Fruit fly (Drosophila melanogaster): ENCODE data around the gene GMF.

Gene GMF

DNA sequence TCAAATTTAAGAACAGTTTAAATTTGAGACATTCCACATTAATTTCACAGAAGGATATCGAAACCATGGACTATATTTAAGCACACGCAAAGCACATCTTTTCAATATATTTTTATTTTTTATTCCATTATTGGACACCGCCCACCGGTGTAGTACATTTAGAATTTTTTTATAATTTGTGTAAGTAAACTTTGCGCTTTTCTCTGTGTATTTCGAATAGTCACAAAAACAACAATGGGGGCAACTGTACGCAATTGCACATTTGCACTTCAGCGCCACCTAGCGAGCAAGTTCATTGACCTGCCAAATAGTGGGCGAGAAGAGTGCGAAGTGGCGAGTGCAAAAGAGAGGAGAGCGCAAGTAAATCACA is 27.0 kb downstream of the GMF start (continued):
- TF ChIP-seq CG7357 (GFP tag; IDR thresholded peaks at IDR 0.05), result peak; percentile 29; the same call in 1 of the 3 replicates
- TF ChIP-seq Dbx (GFP tag; IDR thresholded peaks at IDR 0.05), result peak; percentile 44; the same call in 1 of the 3 replicates
- TF ChIP-seq Mad (GFP tag; optimal IDR thresholded peaks at IDR 0.05), result peak; percentile 13
- TF ChIP-seq CG8478 (optimal IDR thresholded peaks at IDR 0.05), result no peak
- no peak for TF ChIP-seq Usf (GFP tag; optimal IDR thresholded peaks at IDR 0.05)
- peak; percentile 69 for TF ChIP-seq Fer1 (GFP tag; optimal IDR thresholded peaks at IDR 0.05)
- peak; percentile 52 for TF ChIP-seq Blimp-1 (GFP tag; optimal IDR thresholded peaks at IDR 0.05)
- no peak for TF ChIP-seq p53 (GFP tag; optimal IDR thresholded peaks at IDR 0.05)
- TF ChIP-seq CG30431 (GFP tag; optimal IDR thresholded peaks at IDR 0.05), result peak; percentile 28
- TF ChIP-seq ttk (GFP tag; IDR thresholded peaks at IDR 0.05), result 0 out of 2 replicates have a peak, but pooled peaks have one; percentile 43
- TF ChIP-seq D19B (GFP tag; optimal IDR thresholded peaks at IDR 0.05), result peak; percentile 36
- TF ChIP-seq CG2712 (tag; optimal IDR thresholded peaks at IDR 0.05), result peak; percentile 44
- TF ChIP-seq chn (GFP tag; optimal IDR thresholded peaks at IDR 0.05), result no peak
- peak; percentile 20 for TF ChIP-seq ems (GFP tag; optimal IDR thresholded peaks at IDR 0.05)
- no peak for TF ChIP-seq onecut (GFP tag; IDR thresholded peaks at IDR 0.05)
- TF ChIP-seq MBD-R2 (GFP tag; IDR thresholded peaks at IDR 0.05), result no peak
- TF ChIP-seq CG4360 (GFP tag; IDR thresholded peaks at IDR 0.05), result peak; percentile 33; the same call in 1 of the 2 replicates
- TF ChIP-seq CG8924 (tag; optimal IDR thresholded peaks at IDR 0.05), result peak; percentile 51
- 0 out of 2 replicates have a peak, but pooled peaks have one; percentile 27 for TF ChIP-seq CG14441 (GFP tag; IDR thresholded peaks at IDR 0.05)
- TF ChIP-seq dpn (GFP tag; optimal IDR thresholded peaks at IDR 0.05), result peak; percentile 3 to 22
- peak; percentile 11 for TF ChIP-seq ind (GFP tag; optimal IDR thresholded peaks at IDR 0.05)
- TF ChIP-seq CG15514 (GFP tag; optimal IDR thresholded peaks at IDR 0.05), result peak; percentile 45
- peak; percentile 40; the same call in 1 of the 2 replicates for TF ChIP-seq sob (GFP tag; IDR thresholded peaks at IDR 0.05)
- TF ChIP-seq CG7987 (GFP tag; optimal IDR thresholded peaks at IDR 0.05), result no peak
- peak; percentile 47 for TF ChIP-seq slbo (GFP tag; IDR thresholded peaks at IDR 0.05)
- no peak for TF ChIP-seq CG10959 (GFP tag; IDR thresholded peaks at IDR 0.05)
- peak; percentile 77 for TF ChIP-seq sens (GFP tag)
- 0 out of 2 replicates have a peak, but pooled peaks have one; percentile 18 for TF ChIP-seq ranshi (GFP tag; IDR thresholded peaks at IDR 0.05)
- 0 out of 2 replicates have a peak, but pooled peaks have one; percentile 46 for TF ChIP-seq vvl (GFP tag; IDR thresholded peaks at IDR 0.05)
- TF ChIP-seq CG1603 (tag; optimal IDR thresholded peaks at IDR 0.05), result peak; percentile 19
- peak; percentile 17 for TF ChIP-seq CG3838 (GFP tag; optimal IDR thresholded peaks at IDR 0.05)
- TF ChIP-seq ssp (GFP tag; IDR thresholded peaks at IDR 0.05), result peak; percentile 18; the same call in 1 of the 2 replicates
- peak; percentile 24 for TF ChIP-seq CG9437 (GFP tag; optimal IDR thresholded peaks at IDR 0.05)
- 0 out of 4 replicates have a peak, but pooled peaks have one; percentile 8 for TF ChIP-seq Gug (GFP tag; IDR thresholded peaks at IDR 0.05)
- TF ChIP-seq fd96Cb (tag; optimal IDR thresholded peaks at IDR 0.05), result peak; percentile 38
- peak; percentile 11 for TF ChIP-seq CG14710 (tag; optimal IDR thresholded peaks at IDR 0.05)
- no peak for TF ChIP-seq ac (GFP tag; optimal IDR thresholded peaks at IDR 0.05)
- peak; percentile 33 for TF ChIP-seq jing (GFP tag; optimal IDR thresholded peaks at IDR 0.05)
- peak; percentile 19 for TF ChIP-seq Dip3 (GFP tag; optimal IDR thresholded peaks at IDR 0.05)
- TF ChIP-seq CG6854 (GFP tag; optimal IDR thresholded peaks at IDR 0.05), result peak; percentile 45
- TF ChIP-seq grau (tag; optimal IDR thresholded peaks at IDR 0.05), result peak; percentile 64
- 0 out of 2 replicates have a peak, but pooled peaks have one; percentile 8 for TF ChIP-seq stc (GFP tag; IDR thresholded peaks at IDR 0.05)
- TF ChIP-seq CTCF (GFP tag; optimal IDR thresholded peaks at IDR 0.05), result peak; percentile 90
- peak; percentile 56; the same call in 2 of the 3 replicates for TF ChIP-seq CG17361 (GFP tag; IDR thresholded peaks at IDR 0.05)
- peak; percentile 42 for TF ChIP-seq eyg (GFP tag; optimal IDR thresholded peaks at IDR 0.05)
- TF ChIP-seq az2 (GFP tag; optimal IDR thresholded peaks at IDR 0.05), result peak; percentile 16
- peak; percentile 19; the same call in 1 of the 3 replicates for TF ChIP-seq zfh1 (GFP tag; IDR thresholded peaks at IDR 0.05)
- peak; percentile 66 for TF ChIP-seq CoRest (tag; optimal IDR thresholded peaks at IDR 0.05)
- TF ChIP-seq fd3F (GFP tag; optimal IDR thresholded peaks at IDR 0.05), result peak; percentile 2
- TF ChIP-seq CG2116 (GFP tag; optimal IDR thresholded peaks at IDR 0.05), result peak; percentile 5
- TF ChIP-seq dmrt99B (tag; optimal IDR thresholded peaks at IDR 0.05), result peak; percentile 66
- TF ChIP-seq CG16815 (GFP tag; optimal IDR thresholded peaks at IDR 0.05), result peak; percentile 24

All from whole organism, embryonic.